Worm (Caenorhabditis elegans) whole organism, early embryonic: ENCODE results near the gene fbxc-47.
A peak's percentile ranks its signal among the peaks of the same experiment; 100 is the strongest.

Experiments
- B0310.2 ChIP-seq: sonication (generic microtip); optimal IDR thresholded peaks from 2 replicates; lab custom pipeline; 2016; ENCODE audit warnings: mild to moderate bottlenecking, missing genetic modification characterization, missing compliant biosample characterization
- F13C5.2 ChIP-seq: sonication (generic microtip); optimal IDR thresholded peaks from 2 replicates; lab custom pipeline; 2017; ENCODE audit warnings: mild to moderate bottlenecking, missing genetic modification characterization, inconsistent platforms, missing compliant biosample characterization
- aly-1 ChIP-seq: sonication (generic microtip); optimal IDR thresholded peaks from 2 replicates; lab custom pipeline; 2016; ENCODE audit warnings: missing genetic modification characterization, missing compliant biosample characterization
- ama-1 ChIP-seq: fragments of 150-350 bp; optimal IDR thresholded peaks from 2 replicates; lab custom pipeline; 2014
- ceh-13 ChIP-seq: fragments of 200-800 bp; sonication (Bioruptor generic); optimal IDR thresholded peaks from 2 replicates; lab custom pipeline; 2018; ENCODE audit warnings: mild to moderate bottlenecking, missing genetic modification characterization, missing compliant biosample characterization
- ceh-36 ChIP-seq: sonication (generic microtip); optimal IDR thresholded peaks from 2 replicates; lab custom pipeline; 2016; ENCODE audit warnings: missing genetic modification characterization, inconsistent platforms, missing compliant biosample characterization
- ets-7 ChIP-seq: sonication (generic microtip); optimal IDR thresholded peaks from 2 replicates; lab custom pipeline; 2016; ENCODE audit warnings: missing genotype, missing genetic modification characterization, missing compliant biosample characterization
- flt-1 ChIP-seq: fragments of 200-800 bp; sonication (Bioruptor generic); IDR thresholded peaks from 2 replicates; pipeline ENCODE4 v1.3.6; 2022; ENCODE audit warnings: missing genetic modification characterization, missing compliant biosample characterization
- hmbx-1 ChIP-seq: sonication (generic microtip); optimal IDR thresholded peaks from 2 replicates; lab custom pipeline; 2016; ENCODE audit warnings: mild to moderate bottlenecking, missing genetic modification characterization, missing compliant biosample characterization
- hmg-4 ChIP-seq: fragments of 200-800 bp; sonication (Bioruptor generic); optimal IDR thresholded peaks from 2 replicates; lab custom pipeline; 2018; ENCODE audit warnings: mild to moderate bottlenecking, missing genetic modification characterization, missing compliant biosample characterization
- hnd-1 ChIP-seq: sonication (generic microtip); optimal IDR thresholded peaks from 2 replicates; lab custom pipeline; 2016; ENCODE audit warnings: missing genetic modification characterization, missing compliant biosample characterization
- pes-1 ChIP-seq: fragments of 200-800 bp; sonication (Bioruptor generic); IDR thresholded peaks from 2 replicates; pipeline ENCODE4 v1.3.6; 2022; ENCODE audit warnings: missing genetic modification reagents, missing genetic modification characterization, missing compliant biosample characterization
- scrt-1 ChIP-seq: fragments of 200-800 bp; sonication (Bioruptor generic); IDR thresholded peaks from 2 replicates; pipeline ENCODE4 v1.3.6; 2022; ENCODE audit warnings: missing genetic modification characterization, missing compliant biosample characterization
- sea-1 ChIP-seq: fragments of 200-800 bp; sonication (Bioruptor generic); conservative IDR thresholded peaks from 2 replicates; pipeline ENCODE4 v1.3.6; 2022; ENCODE audit warnings: missing genetic modification characterization, missing compliant biosample characterization
- tbx-11 ChIP-seq: fragments of 200-800 bp; sonication (Bioruptor generic); IDR thresholded peaks from 2 replicates; pipeline ENCODE4 v1.3.6; 2022; ENCODE audit warnings: missing genetic modification characterization, missing compliant biosample characterization
- tbx-37 ChIP-seq: fragments of 200-800 bp; sonication (Bioruptor generic); conservative IDR thresholded peaks from 2 replicates; pipeline ENCODE4 v1.3.6; 2022; ENCODE audit warnings: missing genetic modification reagents, missing genetic modification characterization, missing compliant biosample characterization
- tra-4 ChIP-seq: sonication (generic microtip); optimal IDR thresholded peaks from 2 replicates; lab custom pipeline; 2017; ENCODE audit warnings: missing genetic modification characterization, missing compliant biosample characterization

Gene fbxc-47

DNA sequence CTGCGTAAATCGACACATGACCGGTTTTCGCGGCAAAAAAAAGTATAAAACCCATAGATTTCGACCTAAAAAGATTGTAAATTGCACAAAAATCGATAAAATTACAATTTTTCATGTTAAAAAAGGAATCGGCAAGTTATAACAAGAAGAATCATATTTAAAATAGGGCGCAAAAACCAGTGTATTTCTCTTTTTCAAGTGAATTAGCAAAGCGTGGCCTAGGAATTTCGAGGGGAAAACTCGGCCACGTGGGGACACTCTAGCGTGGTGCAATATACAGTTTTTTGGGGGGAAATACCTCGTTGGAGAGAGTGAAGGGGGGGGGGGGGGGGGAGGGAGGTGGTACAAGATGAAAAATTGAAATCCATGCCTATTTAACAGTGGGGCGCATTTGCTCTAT is 2.2 kb downstream of the fbxc-47 start:
- TF ChIP-seq F13C5.2 (tag; lab: Kevin White, UChicago) (no peak), tra-4 (no peak), tbx-37 (no peak), ama-1 (lab: Kevin White, UChicago) (no peak), pes-1 (peak; percentile 55), scrt-1 (GFP tag; lab: Robert Waterston, UW) (no peak), aly-1 (tag; lab: Kevin White, UChicago) (no peak), flt-1 (GFP tag; lab: Robert Waterston, UW) (no peak), ceh-36 (tag; lab: Kevin White, UChicago) (no peak), B0310.2 (tag; lab: Kevin White, UChicago) (no peak), ceh-13 (no peak), hnd-1 (tag; lab: Kevin White, UChicago) (no peak), sea-1 (GFP tag; lab: Robert Waterston, UW) (no peak), hmg-4 (GFP tag; lab: Kevin White, UChicago) (peak; percentile 65)

DNA sequence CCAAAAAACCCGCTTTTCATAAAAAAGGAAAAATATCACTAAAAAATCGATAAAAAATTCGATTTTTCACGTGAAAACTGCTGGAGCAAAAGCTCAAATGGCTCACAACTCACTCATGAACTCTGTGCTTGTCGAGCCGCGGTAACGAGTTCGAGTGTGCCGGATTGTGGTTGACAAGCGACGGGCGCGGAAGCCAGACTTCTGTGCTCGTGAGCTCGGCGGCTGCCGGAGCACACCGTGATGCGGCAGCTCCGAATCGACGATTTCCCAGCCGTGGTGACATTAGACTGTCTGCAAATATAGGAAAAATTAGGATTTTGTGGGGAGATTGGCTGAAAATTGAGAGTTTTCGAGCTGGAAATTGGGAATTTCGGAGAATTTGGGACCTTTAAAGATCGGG is 7.5 kb downstream of the fbxc-47 start:
- TF ChIP-seq sea-1 (GFP tag; lab: Robert Waterston, UW) (no peak), flt-1 (GFP tag; lab: Robert Waterston, UW) (no peak), pes-1 (no peak), scrt-1 (GFP tag; lab: Robert Waterston, UW) (no peak), tra-4 (no peak), ceh-13 (no peak), hmbx-1 (no peak), tbx-11 (GFP tag; lab: Robert Waterston, UW) (no peak), ama-1 (lab: Kevin White, UChicago) (no peak), aly-1 (tag; lab: Kevin White, UChicago) (no peak), B0310.2 (tag; lab: Kevin White, UChicago) (no peak), hnd-1 (tag; lab: Kevin White, UChicago) (no peak), F13C5.2 (tag; lab: Kevin White, UChicago) (no peak), ceh-36 (tag; lab: Kevin White, UChicago) (no peak), tbx-37 (no peak)

DNA sequence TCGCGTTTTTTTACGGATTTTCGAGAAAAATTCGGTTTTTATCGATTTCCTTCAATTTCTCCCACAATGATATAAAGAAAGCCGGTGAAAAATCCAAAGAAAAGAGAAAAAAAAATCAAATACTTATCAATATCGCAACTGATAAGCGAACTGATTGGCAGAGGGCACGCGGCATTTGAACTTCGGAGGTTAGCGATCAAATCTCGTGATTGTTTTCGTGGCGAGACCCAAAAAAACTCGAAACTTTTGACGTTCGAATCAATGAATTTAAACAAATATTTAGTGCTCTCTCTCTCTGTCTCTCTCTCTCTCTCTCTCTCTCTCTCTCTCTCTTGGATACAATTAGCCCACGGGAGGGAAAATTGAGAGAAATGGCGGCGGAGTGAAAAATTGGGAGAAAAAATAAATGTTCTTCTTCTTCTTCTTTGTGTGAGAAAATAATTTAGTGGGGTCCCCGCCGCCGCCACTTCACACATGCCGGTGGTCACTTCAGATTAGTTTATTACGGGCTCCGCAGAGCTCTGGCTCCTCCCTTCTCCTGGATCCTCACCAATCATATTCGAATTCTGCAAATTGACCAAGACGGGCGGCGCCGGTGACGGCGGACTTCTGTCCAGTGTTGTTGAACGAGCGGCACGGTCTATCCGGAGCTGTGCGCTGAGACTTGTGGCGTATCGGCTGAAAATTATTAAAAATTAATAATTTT is 9.4 kb downstream of the fbxc-47 start:
- TF ChIP-seq tbx-37 (no peak), aly-1 (tag; lab: Kevin White, UChicago) (no peak), ceh-36 (tag; lab: Kevin White, UChicago) (no peak), hmbx-1 (no peak), ceh-13 (no peak), B0310.2 (tag; lab: Kevin White, UChicago) (no peak), tra-4 (no peak), F13C5.2 (tag; lab: Kevin White, UChicago) (no peak), sea-1 (GFP tag; lab: Robert Waterston, UW) (no peak), hnd-1 (tag; lab: Kevin White, UChicago) (no peak), hmg-4 (GFP tag; lab: Kevin White, UChicago) (no peak)

DNA sequence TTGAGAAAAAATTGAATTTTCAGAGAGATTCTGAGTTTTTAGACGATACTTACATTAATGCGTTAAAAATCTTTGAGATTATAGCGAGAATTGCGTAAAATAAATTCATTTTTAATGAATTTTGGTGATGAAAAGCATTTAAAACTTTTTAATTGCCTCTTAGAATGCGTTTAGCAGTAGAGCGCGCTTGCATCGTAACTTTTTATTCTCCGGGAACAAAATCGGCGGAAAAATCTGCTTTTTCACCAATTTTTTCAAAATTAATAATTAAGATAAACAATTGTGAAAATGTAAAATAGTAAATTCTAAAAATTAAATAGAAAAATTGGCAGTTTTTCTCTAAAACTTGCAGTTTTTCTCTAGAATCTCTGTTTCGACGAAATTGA is 9.9 kb downstream of the fbxc-47 start:
- no peak for TF ChIP-seq hmg-4 (GFP tag; lab: Kevin White, UChicago)
- no peak for TF ChIP-seq hnd-1 (tag; lab: Kevin White, UChicago)
- TF ChIP-seq B0310.2 (tag; lab: Kevin White, UChicago), result no peak
- no peak for TF ChIP-seq ceh-36 (tag; lab: Kevin White, UChicago)
- TF ChIP-seq scrt-1 (GFP tag; lab: Robert Waterston, UW), result no peak
- no peak for TF ChIP-seq tbx-37
- no peak for TF ChIP-seq ets-7 (tag; lab: Kevin White, UChicago)
- no peak for TF ChIP-seq flt-1 (GFP tag; lab: Robert Waterston, UW)

DNA sequence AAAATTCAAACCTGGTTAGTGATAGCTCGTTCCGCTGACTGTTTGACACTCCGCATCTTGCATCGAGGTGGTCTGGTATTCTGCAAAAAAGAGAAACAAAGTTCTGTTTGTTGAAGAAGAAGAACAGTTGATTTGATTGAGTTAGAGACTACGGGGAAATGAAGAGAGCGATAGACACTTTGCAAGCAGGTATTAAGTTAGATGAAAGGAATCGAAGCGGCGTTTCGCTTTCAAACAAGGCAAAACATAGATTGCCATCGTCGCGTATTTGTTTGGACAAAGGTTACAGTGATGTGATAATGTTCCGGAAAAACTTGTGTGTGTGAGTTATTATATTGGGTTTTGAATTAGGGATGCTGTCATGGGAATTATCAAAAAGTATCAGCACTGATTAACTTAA is 11.9 kb downstream of the fbxc-47 start:
- TF ChIP-seq tbx-37 (no peak), sea-1 (GFP tag; lab: Robert Waterston, UW) (no peak), B0310.2 (tag; lab: Kevin White, UChicago) (no peak), hmg-4 (GFP tag; lab: Kevin White, UChicago) (no peak), ama-1 (lab: Kevin White, UChicago) (no peak), tra-4 (no peak), F13C5.2 (tag; lab: Kevin White, UChicago) (no peak), ceh-36 (tag; lab: Kevin White, UChicago) (no peak), aly-1 (tag; lab: Kevin White, UChicago) (no peak), tbx-11 (GFP tag; lab: Robert Waterston, UW) (no peak), ceh-13 (no peak), hmbx-1 (no peak), ets-7 (tag; lab: Kevin White, UChicago) (no peak), hnd-1 (tag; lab: Kevin White, UChicago) (no peak), scrt-1 (GFP tag; lab: Robert Waterston, UW) (no peak), pes-1 (no peak), flt-1 (GFP tag; lab: Robert Waterston, UW) (no peak)

DNA sequence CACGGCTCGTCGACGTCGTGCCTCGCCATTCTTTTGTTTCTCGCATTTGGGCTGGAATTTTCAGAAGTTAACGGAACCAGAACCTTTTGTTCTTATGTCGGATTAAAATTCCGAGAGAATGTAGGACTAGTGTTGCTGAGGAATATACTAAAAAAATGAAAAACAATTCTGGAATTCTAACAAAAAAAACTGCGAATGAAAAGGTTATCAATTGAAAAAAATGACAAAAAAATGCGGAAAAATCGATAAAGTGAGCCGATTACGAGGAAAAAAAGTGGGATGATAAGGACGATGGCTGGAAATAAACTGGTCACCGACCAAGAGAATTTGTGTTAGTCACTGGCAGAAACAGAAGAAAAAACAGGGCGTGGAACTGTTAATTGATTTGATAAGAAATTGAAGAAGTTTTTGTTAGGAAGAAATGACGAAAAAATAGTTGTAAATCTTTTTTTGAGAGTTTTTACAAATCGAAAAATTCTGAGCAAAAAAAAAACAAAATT is 14.0 kb downstream of the fbxc-47 start, which contains the start of gene bris-1:
TSS of gene bris-1 (minus strand) at position 51 of the 500 bp plus-strand sequence.
- TF ChIP-seq ceh-13, result no peak
- no peak for TF ChIP-seq ama-1 (lab: Kevin White, UChicago)
- no peak for TF ChIP-seq hmbx-1
- no peak for TF ChIP-seq aly-1 (tag; lab: Kevin White, UChicago)
- TF ChIP-seq tra-4, result no peak
- TF ChIP-seq pes-1, result no peak
- no peak for TF ChIP-seq sea-1 (GFP tag; lab: Robert Waterston, UW)
- TF ChIP-seq hmg-4 (GFP tag; lab: Kevin White, UChicago), result no peak
- TF ChIP-seq tbx-11 (GFP tag; lab: Robert Waterston, UW), result no peak
- TF ChIP-seq tbx-37, result no peak

DNA sequence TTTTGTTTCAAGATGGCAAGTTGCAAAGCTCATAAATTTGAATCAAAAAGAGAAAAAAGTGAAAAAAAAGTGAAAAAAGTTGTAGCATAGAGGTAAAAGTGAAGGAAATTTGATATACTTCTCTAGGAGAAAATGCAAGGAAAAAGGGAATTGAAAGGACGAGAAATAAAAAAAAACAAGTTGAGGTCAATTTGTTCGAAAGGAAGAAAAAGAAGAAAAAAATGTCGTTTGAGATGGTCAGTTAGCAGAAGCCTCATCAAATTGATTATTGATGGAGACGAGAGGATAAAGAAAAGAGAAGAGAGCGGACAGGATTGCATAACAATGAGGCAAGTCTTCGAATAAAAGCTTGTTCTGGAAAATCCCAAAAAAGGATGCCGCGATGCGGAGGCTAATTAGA is 14.8 kb downstream of the fbxc-47 start:
- TF ChIP-seq ama-1 (lab: Kevin White, UChicago), result no peak
- TF ChIP-seq B0310.2 (tag; lab: Kevin White, UChicago), result no peak
- no peak for TF ChIP-seq hmbx-1
- TF ChIP-seq pes-1, result no peak
- TF ChIP-seq flt-1 (GFP tag; lab: Robert Waterston, UW), result no peak
- no peak for TF ChIP-seq scrt-1 (GFP tag; lab: Robert Waterston, UW)
- no peak for TF ChIP-seq ets-7 (tag; lab: Kevin White, UChicago)
- TF ChIP-seq ceh-13, result no peak
- TF ChIP-seq tbx-11 (GFP tag; lab: Robert Waterston, UW), result no peak
- no peak for TF ChIP-seq hmg-4 (GFP tag; lab: Kevin White, UChicago)
- no peak for TF ChIP-seq hnd-1 (tag; lab: Kevin White, UChicago)
- no peak for TF ChIP-seq ceh-36 (tag; lab: Kevin White, UChicago)
- TF ChIP-seq tra-4, result no peak
- no peak for TF ChIP-seq aly-1 (tag; lab: Kevin White, UChicago)
- TF ChIP-seq F13C5.2 (tag; lab: Kevin White, UChicago), result no peak
